Fruit fly (Drosophila melanogaster) whole organism, embryonic: Measurements from ENCODE around the gene Vm26Aa.

Experiments
- CHES-1-like ChIP-seq: fragments of 200-800 bp; sonication (Bioruptor generic); optimal IDR thresholded peaks from 2 replicates; lab custom pipeline; 2016; ENCODE audit warnings: missing biosample characterization, missing genetic modification characterization
- gce ChIP-seq: fragments of 200-800 bp; sonication (Bioruptor generic); IDR thresholded peaks from 3 replicates; pipeline ENCODE4 v1.3.6; 2022; ENCODE audit warnings: missing biosample characterization, missing genetic modification characterization
- lmd ChIP-seq: fragments of 200-800 bp; sonication (Bioruptor generic); IDR thresholded peaks from 2 replicates; pipeline ENCODE4 v1.3.6; 2022; ENCODE audit warnings: missing biosample characterization, missing genetic modification characterization
- wdn ChIP-seq: fragments of 200-800 bp; sonication (Bioruptor generic); IDR thresholded peaks from 2 replicates; pipeline ENCODE4 v1.3.6; 2022; ENCODE audit warnings: missing biosample characterization, missing genetic modification characterization

DNA sequence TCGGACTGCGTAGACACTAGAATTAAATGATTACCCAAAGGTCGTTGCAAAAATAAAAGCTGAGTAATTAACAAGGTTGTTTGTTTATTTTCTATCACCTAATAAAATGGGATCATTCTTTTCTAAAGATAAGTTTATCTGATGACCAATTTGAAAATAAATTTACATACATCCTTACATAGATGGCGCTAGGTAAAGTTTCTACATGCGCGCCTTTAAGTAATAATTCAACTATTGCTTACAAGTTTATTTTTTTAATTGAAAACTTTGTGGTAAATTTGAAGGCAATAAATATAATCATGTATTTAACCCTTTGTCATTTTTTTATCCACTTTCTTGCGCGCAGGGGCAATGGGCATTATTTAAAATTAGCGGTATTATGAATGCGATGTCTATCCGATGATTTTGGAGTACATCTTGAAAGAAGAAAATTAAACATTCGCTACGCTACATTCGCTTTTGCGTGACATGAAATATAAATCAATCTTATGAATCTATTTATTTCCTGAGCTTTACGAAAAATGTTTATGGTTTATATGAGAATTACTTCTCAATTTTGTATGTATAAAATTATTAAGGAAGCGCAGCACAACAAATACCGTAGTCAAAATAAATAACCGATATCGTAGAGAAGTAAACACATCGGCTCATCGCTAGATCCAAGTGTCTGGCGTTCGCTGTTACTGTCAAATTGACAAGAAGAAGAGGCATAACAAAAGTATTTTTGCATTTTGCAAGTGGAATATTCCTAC lies 11.2 kb downstream of the Vm26Aa start, which contains the start of gene CG9044:
- peak; percentile 11; the same call in 1 of the 2 replicates for TF ChIP-seq wdn (GFP tag; lab: Robert Waterston, UW)
- TF ChIP-seq lmd (GFP tag; lab: Robert Waterston, UW): peak; percentile 59; the same call in 1 of the 2 replicates
- TF ChIP-seq CHES-1-like (GFP tag; lab: Kevin White, UChicago): peak; percentile 76
- TF ChIP-seq gce (GFP tag; lab: Robert Waterston, UW): no peak
